Worm (Caenorhabditis elegans) whole organism, L1 larva: ENCODE data around the gene C55B6.7.

ENCODE experiments used
- C04F5.9 ChIP-seq: sonication (generic microtip); optimal IDR thresholded peaks from 2 replicates; lab custom pipeline; 2016; ENCODE audit warnings: missing genetic modification characterization, missing compliant biosample characterization
- F16B12.6 ChIP-seq: fragments of 150-350 bp; optimal IDR thresholded peaks from 2 replicates; lab custom pipeline; 2014; ENCODE audit warnings: missing biosample characterization, missing genetic modification characterization
- Y116A8C.19 ChIP-seq: sonication (generic microtip); optimal IDR thresholded peaks from 2 replicates; lab custom pipeline; 2016; ENCODE audit warnings: missing compliant biosample characterization, missing genetic modification characterization, borderline replicate concordance
- ama-1 ChIP-seq: fragments of 150-350 bp; optimal IDR thresholded peaks from 2 replicates; lab custom pipeline; 2014
- blmp-1 ChIP-seq: fragments of 150-350 bp; optimal IDR thresholded peaks from 2 replicates; lab custom pipeline; 2014; ENCODE audit warnings: missing biosample characterization, missing genetic modification characterization
- ceh-8 ChIP-seq: fragments of 200-800 bp; sonication (Bioruptor generic); optimal IDR thresholded peaks from 2 replicates; lab custom pipeline; 2018; ENCODE audit warnings: mild to moderate bottlenecking, missing genetic modification characterization, moderate library complexity, missing compliant biosample characterization
- egl-13 ChIP-seq: sonication (generic microtip); optimal IDR thresholded peaks from 2 replicates; lab custom pipeline; 2016; ENCODE audit warnings: missing genotype, missing genetic modification reagents, missing genetic modification characterization, missing compliant biosample characterization
- elt-2 ChIP-seq: sonication (generic microtip); optimal IDR thresholded peaks from 2 replicates; lab custom pipeline; 2016; ENCODE audit warnings: missing genetic modification characterization, mild to moderate bottlenecking, inconsistent platforms, missing compliant biosample characterization, missing genetic modification reagents
- ets-5 ChIP-seq: fragments of 200-800 bp; sonication (Bioruptor generic); IDR thresholded peaks from 2 replicates; pipeline ENCODE4 v1.3.6; 2022; ENCODE audit warnings: missing genetic modification characterization, missing compliant biosample characterization
- fkh-4 ChIP-seq: sonication (generic microtip); optimal IDR thresholded peaks from 2 replicates; lab custom pipeline; 2016; ENCODE audit warnings: missing compliant biosample characterization, missing genetic modification characterization, borderline replicate concordance
- fkh-8 ChIP-seq: sonication (generic microtip); optimal IDR thresholded peaks from 2 replicates; lab custom pipeline; 2016; ENCODE audit warnings: mild to moderate bottlenecking, missing genetic modification characterization, missing compliant biosample characterization
- irx-1 ChIP-seq: sonication (generic microtip); optimal IDR thresholded peaks from 2 replicates; lab custom pipeline; 2016; ENCODE audit warnings: missing genetic modification characterization, missing compliant biosample characterization
- isw-1 ChIP-seq: fragments of 200-800 bp; sonication (Bioruptor generic); IDR thresholded peaks from 2 replicates; pipeline ENCODE4 v1.3.6; 2022; ENCODE audit warnings: missing genetic modification characterization, missing compliant biosample characterization
- lin-13 ChIP-seq: fragments of 150-350 bp; optimal IDR thresholded peaks from 2 replicates; lab custom pipeline; 2014; ENCODE audit warnings: missing biosample characterization, missing genetic modification reagents, missing genetic modification characterization
- lin-14 ChIP-seq: fragments of 200-800 bp; sonication (Bioruptor generic); optimal IDR thresholded peaks from 2 replicates; lab custom pipeline; 2018; ENCODE audit warnings: mild to moderate bottlenecking, missing genetic modification characterization, moderate library complexity, missing compliant biosample characterization
- lin-35 ChIP-seq, 2 experiments: fragments of 150-350 bp; optimal IDR thresholded peaks; 2 replicates each; lab custom pipeline; 2014; ENCODE audit warnings: missing biosample characterization in 2 of 2, missing genetic modification characterization in 2 of 2, missing genetic modification reagents in 2 of 2
- lir-3 ChIP-seq: sonication (generic microtip); optimal IDR thresholded peaks from 2 replicates; lab custom pipeline; 2016; ENCODE audit warnings: mild to moderate bottlenecking, missing genetic modification characterization, moderate library complexity, missing compliant biosample characterization; ENCODE audit not compliant: poor library complexity
- lsy-2 ChIP-seq, 2 experiments: fragments of 150-350 bp; optimal IDR thresholded peaks; 2 replicates each; lab custom pipeline; 2014; ENCODE audit warnings: missing biosample characterization in 2 of 2, missing genetic modification characterization in 2 of 2
- mdl-1 ChIP-seq, 2 experiments: fragments of 150-350 bp; optimal IDR thresholded peaks; 2 replicates each; lab custom pipeline; 2014 to 2017; ENCODE audit warnings: missing biosample characterization in 2 of 2, missing genetic modification characterization in 2 of 2, inconsistent platforms in 1 of 2
- mef-2 ChIP-seq: fragments of 150-350 bp; optimal IDR thresholded peaks from 2 replicates; lab custom pipeline; 2014; ENCODE audit warnings: missing biosample characterization, missing genetic modification characterization
- mep-1 ChIP-seq: fragments of 150-350 bp; optimal IDR thresholded peaks from 2 replicates; lab custom pipeline; 2014; ENCODE audit warnings: missing biosample characterization, missing genetic modification characterization
- nhr-11 ChIP-seq: fragments of 150-350 bp; optimal IDR thresholded peaks from 2 replicates; lab custom pipeline; 2014; ENCODE audit warnings: missing biosample characterization, missing genetic modification characterization
- nhr-19 ChIP-seq: fragments of 200-800 bp; sonication (Bioruptor generic); conservative IDR thresholded peaks from 2 replicates; pipeline ENCODE4 v1.3.6; 2022; ENCODE audit warnings: missing genetic modification characterization, missing compliant biosample characterization
- nhr-20 ChIP-seq: sonication (generic microtip); optimal IDR thresholded peaks from 2 replicates; lab custom pipeline; 2016; ENCODE audit warnings: mild to moderate bottlenecking, missing genetic modification characterization, missing compliant biosample characterization
- nhr-28 ChIP-seq: fragments of 150-350 bp; optimal IDR thresholded peaks from 2 replicates; lab custom pipeline; 2014; ENCODE audit warnings: missing biosample characterization, missing genetic modification characterization
- nhr-47 ChIP-seq: sonication (generic microtip); optimal IDR thresholded peaks from 2 replicates; lab custom pipeline; 2016; ENCODE audit warnings: mild to moderate bottlenecking, missing genetic modification characterization, moderate library complexity, missing compliant biosample characterization
- nhr-71 ChIP-seq: sonication (generic microtip); optimal IDR thresholded peaks from 2 replicates; lab custom pipeline; 2016; ENCODE audit warnings: mild to moderate bottlenecking, missing genetic modification characterization, moderate library complexity, missing compliant biosample characterization
- nhr-84 ChIP-seq: sonication (generic microtip); optimal IDR thresholded peaks from 2 replicates; lab custom pipeline; 2017; ENCODE audit warnings: missing biosample characterization, missing genetic modification characterization
- nhr-85 ChIP-seq: sonication (generic microtip); peaks from one replicate; lab custom pipeline; 2016; ENCODE audit warnings: missing genetic modification characterization, inconsistent platforms, missing compliant biosample characterization
- pag-3 ChIP-seq: sonication (generic microtip); optimal IDR thresholded peaks from 2 replicates; lab custom pipeline; 2017; ENCODE audit warnings: missing genetic modification characterization, mild to moderate bottlenecking, missing compliant biosample characterization, antibody characterized with exemption, borderline replicate concordance; ENCODE audit not compliant: insufficient read depth
- pqm-1 ChIP-seq: sonication (generic microtip); optimal IDR thresholded peaks from 3 replicates; lab custom pipeline; 2017; ENCODE audit warnings: missing biosample characterization, missing genetic modification characterization
- rnt-1 ChIP-seq: sonication (generic microtip); optimal IDR thresholded peaks from 2 replicates; lab custom pipeline; 2016; ENCODE audit warnings: mild to moderate bottlenecking, missing genetic modification characterization, moderate library complexity, missing compliant biosample characterization
- sox-4 ChIP-seq: sonication (generic microtip); optimal IDR thresholded peaks from 2 replicates; lab custom pipeline; 2016; ENCODE audit warnings: missing genetic modification characterization, missing compliant biosample characterization
- unc-30 ChIP-seq: sonication (generic microtip); optimal IDR thresholded peaks from 2 replicates; lab custom pipeline; 2017; ENCODE audit warnings: missing biosample characterization, missing genetic modification characterization
- unc-86 ChIP-seq: sonication (generic microtip); optimal IDR thresholded peaks from 2 replicates; lab custom pipeline; 2016; ENCODE audit warnings: missing genetic modification characterization, missing compliant biosample characterization
- xbp-1 ChIP-seq: sonication (generic microtip); optimal IDR thresholded peaks from 2 replicates; lab custom pipeline; 2016; ENCODE audit warnings: missing genetic modification characterization, missing compliant biosample characterization
- zag-1 ChIP-seq: fragments of 150-350 bp; optimal IDR thresholded peaks from 2 replicates; lab custom pipeline; 2014; ENCODE audit warnings: missing biosample characterization, missing genetic modification characterization
- zip-4 ChIP-seq: fragments of 200-800 bp; sonication (Bioruptor generic); optimal IDR thresholded peaks from 2 replicates; lab custom pipeline; 2018; ENCODE audit warnings: mild to moderate bottlenecking, missing genetic modification characterization, moderate library complexity, missing compliant biosample characterization

C55B6.7 gene

ce11 chrX:7234074-7234453 is 42.3 kb upstream of the C55B6.7 start:
- no peak for TF ChIP-seq fkh-4 (tag; lab: Kevin White, UChicago)
- no peak for TF ChIP-seq unc-30 (tag; lab: Kevin White, UChicago)
- TF ChIP-seq mef-2 (tag; lab: Kevin White, UChicago) = no peak
- TF ChIP-seq C04F5.9 (tag; lab: Kevin White, UChicago) = no peak
- TF ChIP-seq isw-1 (GFP tag; lab: Robert Waterston, UW) = no peak
- no peak for TF ChIP-seq irx-1 (tag; lab: Kevin White, UChicago)
- TF ChIP-seq nhr-28 (tag; lab: Kevin White, UChicago) = no peak
- no peak for TF ChIP-seq egl-13
- TF ChIP-seq nhr-71 = no peak
- TF ChIP-seq nhr-47 (tag; lab: Kevin White, UChicago) = no peak
- no peak for TF ChIP-seq ets-5 (GFP tag; lab: Robert Waterston, UW)
- TF ChIP-seq nhr-84 (tag; lab: Kevin White, UChicago) = no peak
- TF ChIP-seq ama-1 (lab: Kevin White, UChicago) = no peak
- no peak for TF ChIP-seq elt-2
- no peak for TF ChIP-seq sox-4 (tag; lab: Kevin White, UChicago)
- TF ChIP-seq pqm-1 (tag; lab: Kevin White, UChicago) = no peak
- no peak for TF ChIP-seq lin-13 (GFP tag; lab: Kevin White, UChicago)
- TF ChIP-seq zip-4 (GFP tag; lab: Kevin White, UChicago) = no peak
- TF ChIP-seq rnt-1 (tag; lab: Kevin White, UChicago) = no peak
- TF ChIP-seq lir-3 (tag; lab: Kevin White, UChicago) = no peak
- TF ChIP-seq, all 84 proteins: peak for 0

ce11 chrX:7233127-7234073 is 41.6 kb upstream of the C55B6.7 start:
- TF ChIP-seq blmp-1 (tag; lab: Kevin White, UChicago) = peak; percentile 43
- peak; percentile 31 for TF ChIP-seq fkh-8 (tag; lab: Kevin White, UChicago)
- TF ChIP-seq nhr-47 (tag; lab: Kevin White, UChicago) = peak; percentile 18
- peak in 1 of 2 experiments; percentile 1 for TF ChIP-seq lsy-2 (tag; optimal IDR thresholded peaks at IDR 0.05; lab: Kevin White, UChicago)
- peak; percentile 21 for TF ChIP-seq ceh-8 (GFP tag; lab: Kevin White, UChicago)
- TF ChIP-seq nhr-11 (tag; lab: Kevin White, UChicago) = no peak
- peak; percentile 47 for TF ChIP-seq nhr-71
- TF ChIP-seq nhr-20 (tag; lab: Kevin White, UChicago) = peak; percentile 17
- no peak for TF ChIP-seq zag-1
- TF ChIP-seq unc-86 (tag; lab: Kevin White, UChicago) = peak; percentile 57
- no peak for TF ChIP-seq lin-13 (GFP tag; lab: Kevin White, UChicago)
- TF ChIP-seq Y116A8C.19 (tag; lab: Kevin White, UChicago) = no peak
- no peak for TF ChIP-seq nhr-85 (tag; lab: Kevin White, UChicago)
- TF ChIP-seq lin-35 (GFP tag; optimal IDR thresholded peaks at IDR 0.05; lab: Kevin White, UChicago) = peak in 1 of 2 experiments; percentile 9
- no peak for TF ChIP-seq mdl-1 (tag; optimal IDR thresholded peaks at IDR 0.05; lab: Kevin White, UChicago)
- TF ChIP-seq F16B12.6 (tag; lab: Kevin White, UChicago) = no peak
- TF ChIP-seq lin-14 (GFP tag; lab: Kevin White, UChicago) = peak; percentile 38
- TF ChIP-seq nhr-19 (GFP tag; lab: Robert Waterston, UW) = peak; percentile 12; the same call in 1 of the 2 replicates
- TF ChIP-seq mep-1 (tag; lab: Kevin White, UChicago) = peak; percentile 1
- peak; percentile 51 for TF ChIP-seq elt-2
- peak; percentile 34 for TF ChIP-seq xbp-1 (tag; lab: Kevin White, UChicago)
- TF ChIP-seq pag-3 (tag; lab: Kevin White, UChicago) = peak; percentile 75
